Fruit fly (Drosophila melanogaster): Measurements from ENCODE around the gene Hexo2.

The Hexo2 gene

DNA sequence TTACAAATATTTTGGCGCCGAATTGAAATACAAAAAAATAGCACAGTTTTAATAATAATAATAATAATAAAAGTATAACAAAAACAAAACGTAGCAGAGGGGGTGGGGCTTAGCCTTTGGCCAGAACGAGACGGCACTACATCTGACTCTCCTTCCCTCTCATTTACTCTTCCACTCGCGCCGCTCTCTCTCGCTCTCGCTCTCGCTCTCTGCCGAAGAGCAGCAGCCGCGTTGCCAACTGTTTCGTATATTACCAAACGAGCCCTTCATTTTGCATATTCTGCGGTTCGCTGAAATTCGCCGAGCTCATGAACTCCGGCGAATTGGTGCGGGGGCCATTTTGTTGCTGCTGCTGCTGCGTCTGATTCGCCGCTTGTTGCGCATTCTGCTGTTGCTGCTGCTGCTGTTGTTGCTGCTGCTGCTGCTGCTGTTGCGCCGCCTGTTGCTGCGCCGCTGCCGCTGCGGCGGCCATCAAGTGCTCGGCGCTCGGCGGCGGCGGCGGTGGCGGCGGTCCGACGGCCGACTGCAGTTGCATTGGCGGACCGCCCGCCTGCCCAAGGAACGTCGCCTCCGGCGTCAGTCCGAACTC lies 48.4 kb downstream of the Hexo2 start:
- TF ChIP-seq fru (GFP tag; optimal IDR thresholded peaks at IDR 0.05) (no peak), dl (GFP tag; optimal IDR thresholded peaks at IDR 0.05; ENCODE audit: insufficient read depth in 1 of 2, partially characterized antibody in 2 of 2) (peak; percentile 29 to 86), Myc (optimal IDR thresholded peaks at IDR 0.05) (peak; percentile 17), Dif (GFP tag; optimal IDR thresholded peaks at IDR 0.05; ENCODE audit: partially characterized antibody) (peak; percentile 81), Rel (GFP tag; optimal IDR thresholded peaks at IDR 0.05) (no peak), Rel (tag; optimal IDR thresholded peaks at IDR 0.05) (no peak), GATAd (GFP tag; optimal IDR thresholded peaks at IDR 0.05) (no peak), Dfd (GFP tag; optimal IDR thresholded peaks at IDR 0.05) (peak; percentile 50)
